Worm (Caenorhabditis elegans) whole organism, L3 larva: ENCODE measurements around the gene lmtr-2.

ENCODE experiments used
- fkh-10 ChIP-seq: sonication (generic microtip); optimal IDR thresholded peaks from 2 replicates; lab custom pipeline; 2017; ENCODE audit warnings: missing biosample characterization, missing genetic modification reagents, missing genetic modification characterization
- unc-62 ChIP-seq: fragments of 150-350 bp; sonication (generic microtip); optimal IDR thresholded peaks from 4 replicates; lab custom pipeline; 2014; ENCODE audit warnings: missing biosample characterization, missing genetic modification reagents, missing genetic modification characterization

DNA sequence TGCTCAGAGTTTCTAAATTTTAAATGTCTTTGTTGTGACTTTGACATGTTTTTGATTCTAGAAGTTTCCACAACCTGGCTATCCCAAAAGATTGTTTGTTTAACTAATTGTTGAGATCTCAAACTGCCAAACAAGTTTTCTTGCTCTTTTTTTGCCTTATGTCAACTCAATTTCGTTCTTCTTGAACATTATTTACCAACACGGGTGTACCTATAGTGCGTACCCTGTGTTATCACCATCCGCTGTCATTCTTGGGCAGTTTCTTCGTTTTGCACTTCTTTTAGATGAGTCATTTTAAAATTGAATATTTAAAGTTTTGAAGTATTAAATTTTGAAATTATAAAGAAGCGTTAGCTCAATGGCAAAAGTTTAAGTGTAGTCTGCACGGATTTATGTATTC lies 6.0 kb upstream of the lmtr-2 start, which contains the start of gene sptl-2:
- no peak for TF ChIP-seq fkh-10 (GFP tag; lab: Kevin White, UChicago)
- no peak for TF ChIP-seq unc-62 (GFP tag; lab: Kevin White, UChicago)
